Fruit fly (Drosophila melanogaster) whole organism, embryonic: ENCODE measurements around the gene CG3337.
A peak's percentile ranks its signal among the peaks of the same experiment; 100 is the strongest.

ENCODE experiments used
- Adf1 ChIP-seq: fragments of 200-800 bp; sonication (Bioruptor generic); IDR thresholded peaks from 2 replicates; pipeline ENCODE4 v1.3.6; 2022; ENCODE audit warnings: missing biosample characterization, missing genetic modification characterization
- Atf-2 ChIP-seq: fragments of 200-800 bp; sonication (Bioruptor generic); optimal IDR thresholded peaks from 2 replicates; lab custom pipeline; 2016; ENCODE audit warnings: missing biosample characterization, missing genetic modification characterization
- Atf3 ChIP-seq: fragments of 200-800 bp; sonication (Bioruptor generic); optimal IDR thresholded peaks from 3 replicates; lab custom pipeline; 2016; ENCODE audit warnings: missing biosample characterization, missing genetic modification characterization
- CG10431 ChIP-seq: fragments of 200-800 bp; sonication (Bioruptor generic); optimal IDR thresholded peaks from 3 replicates; lab custom pipeline; 2018; ENCODE audit warnings: missing biosample characterization, mild to moderate bottlenecking, missing genetic modification characterization
- CG12219 ChIP-seq: fragments of 200-800 bp; sonication (Bioruptor generic); optimal IDR thresholded peaks from 3 replicates; lab custom pipeline; 2018; ENCODE audit warnings: missing biosample characterization, mild to moderate bottlenecking, missing genetic modification characterization
- CG1233 ChIP-seq: fragments of 200-800 bp; sonication (Bioruptor generic); optimal IDR thresholded peaks from 4 replicates; lab custom pipeline; 2018; ENCODE audit warnings: missing biosample characterization, mild to moderate bottlenecking, missing genetic modification characterization
- CG12744 ChIP-seq: fragments of 200-800 bp; sonication (Bioruptor generic); optimal IDR thresholded peaks from 2 replicates; lab custom pipeline; 2016; ENCODE audit warnings: missing biosample characterization, missing genetic modification characterization
- CG14710 ChIP-seq: fragments of 200-800 bp; sonication (Bioruptor generic); optimal IDR thresholded peaks from 3 replicates; lab custom pipeline; 2019; ENCODE audit warnings: missing biosample characterization, mild to moderate bottlenecking, missing genetic modification characterization, moderate library complexity
- CG15514 ChIP-seq: fragments of 200-800 bp; sonication (Bioruptor generic); optimal IDR thresholded peaks from 3 replicates; lab custom pipeline; 2017; ENCODE audit warnings: missing biosample characterization, missing genetic modification characterization, mild to moderate bottlenecking, moderate library complexity, missing genetic modification reagents
- CG17802 ChIP-seq: fragments of 200-800 bp; sonication (Bioruptor generic); optimal IDR thresholded peaks from 2 replicates; lab custom pipeline; 2018; ENCODE audit warnings: missing biosample characterization, mild to moderate bottlenecking, missing genetic modification characterization, moderate library complexity
- CG17829 ChIP-seq: fragments of 200-800 bp; optimal IDR thresholded peaks from 2 replicates; lab custom pipeline; 2019; ENCODE audit warnings: missing biosample characterization, mild to moderate bottlenecking, missing genetic modification characterization, moderate library complexity
- CG32532 ChIP-seq: fragments of 200-800 bp; sonication (Bioruptor generic); IDR thresholded peaks from 2 replicates; pipeline ENCODE4 v1.3.6; 2022; ENCODE audit warnings: missing biosample characterization, missing genetic modification characterization
- CG34224 ChIP-seq: fragments of 200-800 bp; sonication (Bioruptor generic); IDR thresholded peaks from 3 replicates; pipeline ENCODE4 v1.3.6; 2022; ENCODE audit warnings: missing biosample characterization, missing genetic modification characterization; ENCODE audit not compliant: partially characterized antibody
- CG4282 ChIP-seq: fragments of 200-800 bp; sonication (Bioruptor generic); optimal IDR thresholded peaks from 2 replicates; lab custom pipeline; 2016; ENCODE audit warnings: missing biosample characterization, missing genetic modification characterization
- CG4854 ChIP-seq: fragments of 200-800 bp; sonication (Bioruptor generic); optimal IDR thresholded peaks from 2 replicates; lab custom pipeline; 2016; ENCODE audit warnings: missing biosample characterization, missing genetic modification characterization, inconsistent platforms
- CG6272 ChIP-seq: fragments of 200-800 bp; sonication (Bioruptor generic); IDR thresholded peaks from 2 replicates; pipeline ENCODE4 v1.3.6; 2022; ENCODE audit warnings: missing biosample characterization, missing genetic modification characterization
- CG6791 ChIP-seq: fragments of 200-800 bp; sonication (Bioruptor generic); IDR thresholded peaks from 3 replicates; pipeline ENCODE4 v1.3.6; 2022; ENCODE audit warnings: missing biosample characterization, missing genetic modification characterization; ENCODE audit not compliant: partially characterized antibody
- CG7963 ChIP-seq: fragments of 200-800 bp; sonication (Bioruptor generic); IDR thresholded peaks from 3 replicates; pipeline ENCODE4 v1.3.6; 2022; ENCODE audit warnings: missing biosample characterization, missing genetic modification characterization; ENCODE audit not compliant: partially characterized antibody
- CG8281 ChIP-seq: fragments of 200-800 bp; sonication (Bioruptor generic); optimal IDR thresholded peaks from 2 replicates; lab custom pipeline; 2018; ENCODE audit warnings: missing biosample characterization, mild to moderate bottlenecking, missing genetic modification characterization, moderate library complexity
- CG8290 ChIP-seq, 3 experiments: fragments of 200-800 bp; sonication (Bioruptor generic); optimal IDR thresholded peaks; 2 replicates each; lab custom pipeline; 2016 to 2019; ENCODE audit warnings: missing biosample characterization in 3 of 3, missing genetic modification characterization in 3 of 3, mild to moderate bottlenecking in 2 of 3, moderate library complexity in 1 of 3
- CG9437 ChIP-seq: fragments of 200-800 bp; sonication (Bioruptor generic); optimal IDR thresholded peaks from 2 replicates; lab custom pipeline; 2018; ENCODE audit warnings: missing biosample characterization, mild to moderate bottlenecking, missing genetic modification characterization
- CG9876 ChIP-seq: fragments of 200-800 bp; sonication (Bioruptor generic); optimal IDR thresholded peaks from 2 replicates; lab custom pipeline; 2016; ENCODE audit warnings: missing biosample characterization, missing genetic modification characterization
- D ChIP-seq, 2 experiments: fragments of 200-800 bp in 1 of 2; fragments of >200 bp in 1 of 2; sonication (Bioruptor generic) in 1 of 2; optimal IDR thresholded peaks; 2 replicates in 1 of 2; 3 replicates in 1 of 2; lab custom pipeline; 2017; ENCODE audit warnings: mild to moderate bottlenecking in 1 of 2, missing biosample characterization in 1 of 2, missing genetic modification characterization in 1 of 2, missing genetic modification reagents in 1 of 2
- Dad ChIP-seq: fragments of 200-800 bp; sonication (Bioruptor generic); optimal IDR thresholded peaks from 3 replicates; lab custom pipeline; 2016; ENCODE audit warnings: missing biosample characterization, missing genetic modification characterization
- Deaf1 ChIP-seq: fragments of 200-800 bp; optimal IDR thresholded peaks from 3 replicates; lab custom pipeline; 2019; ENCODE audit warnings: missing biosample characterization, mild to moderate bottlenecking, missing genetic modification characterization, moderate library complexity
- Elba2 ChIP-seq: fragments of 200-800 bp; sonication (Bioruptor generic); optimal IDR thresholded peaks from 3 replicates; lab custom pipeline; 2016; ENCODE audit warnings: missing biosample characterization, missing genetic modification characterization
- Ets65A ChIP-seq: fragments of 200-800 bp; sonication (Bioruptor generic); peaks from one replicate; lab custom pipeline; 2016; ENCODE audit warnings: missing biosample characterization, missing genetic modification characterization
- H15 ChIP-seq: fragments of 200-800 bp; sonication (Bioruptor generic); IDR thresholded peaks from 3 replicates; pipeline ENCODE4 v1.3.6; 2022; ENCODE audit warnings: missing biosample characterization, missing genetic modification characterization
- Hr78 ChIP-seq, 2 experiments: fragments of 200-800 bp in 1 of 2; fragments of >200 bp in 1 of 2; sonication (Bioruptor generic) in 1 of 2; optimal IDR thresholded peaks; 2 replicates each; lab custom pipeline; 2017 to 2019; ENCODE audit warnings: missing biosample characterization in 2 of 2, missing genetic modification characterization in 2 of 2, mild to moderate bottlenecking in 1 of 2, moderate library complexity in 1 of 2
- Med ChIP-seq: fragments of 200-800 bp; sonication (Bioruptor generic); peaks from one replicate; lab custom pipeline; 2016; ENCODE audit warnings: missing biosample characterization, missing genetic modification characterization, mild to moderate bottlenecking, inconsistent platforms, moderate library complexity
- Oaz ChIP-seq: fragments of 200-800 bp; sonication (Bioruptor generic); IDR thresholded peaks from 2 replicates; pipeline ENCODE4 v1.3.6; 2022; ENCODE audit warnings: missing biosample characterization, missing genetic modification characterization
- Pdp1 ChIP-seq, 2 experiments: fragments of 200-800 bp; sonication (Bioruptor generic); optimal IDR thresholded peaks; 3 replicates each; lab custom pipeline; 2016; ENCODE audit warnings: missing biosample characterization in 2 of 2, missing genetic modification characterization in 2 of 2, mild to moderate bottlenecking in 1 of 2, moderate library complexity in 1 of 2
- Rx ChIP-seq: fragments of 200-800 bp; sonication (Bioruptor generic); IDR thresholded peaks from 2 replicates; pipeline ENCODE4 v1.3.6; 2022; ENCODE audit warnings: missing biosample characterization, missing genetic modification characterization
- Sox100B ChIP-seq: fragments of 200-800 bp; sonication (Bioruptor generic); optimal IDR thresholded peaks from 3 replicates; lab custom pipeline; 2018; ENCODE audit warnings: missing biosample characterization, mild to moderate bottlenecking, missing genetic modification characterization
- ac ChIP-seq: fragments of 200-800 bp; sonication (Bioruptor generic); optimal IDR thresholded peaks from 3 replicates; lab custom pipeline; 2017; ENCODE audit warnings: missing biosample characterization, mild to moderate bottlenecking, missing genetic modification characterization
- bab2 ChIP-seq: fragments of 200-800 bp; sonication (Bioruptor generic); optimal IDR thresholded peaks from 2 replicates; lab custom pipeline; 2016; ENCODE audit warnings: missing biosample characterization, missing genetic modification characterization
- bcd ChIP-seq: fragments of 200-800 bp; sonication (Bioruptor generic); optimal IDR thresholded peaks from 2 replicates; lab custom pipeline; 2017; ENCODE audit warnings: missing biosample characterization, mild to moderate bottlenecking, missing genetic modification characterization
- exex ChIP-seq: fragments of 200-800 bp; sonication (Bioruptor generic); optimal IDR thresholded peaks from 4 replicates; lab custom pipeline; 2018; ENCODE audit warnings: missing biosample characterization, mild to moderate bottlenecking, missing genetic modification characterization, moderate library complexity
- fru ChIP-seq: fragments of >200 bp; optimal IDR thresholded peaks from 2 replicates; lab custom pipeline; 2017
- inv ChIP-seq: fragments of 200-800 bp; sonication (Bioruptor generic); IDR thresholded peaks from 2 replicates; pipeline ENCODE4 v1.3.6; 2022; ENCODE audit warnings: missing biosample characterization, missing genetic modification characterization; ENCODE audit not compliant: partially characterized antibody
- nerfin-2 ChIP-seq: fragments of 200-800 bp; sonication (Bioruptor generic); IDR thresholded peaks from 2 replicates; pipeline ENCODE4 v1.3.6; 2022; ENCODE audit warnings: missing biosample characterization, missing genetic modification characterization; ENCODE audit not compliant: partially characterized antibody
- peb ChIP-seq: fragments of 200-800 bp; sonication (Bioruptor generic); IDR thresholded peaks from 2 replicates; pipeline ENCODE4 v1.3.6; 2022; ENCODE audit warnings: missing biosample characterization, missing genetic modification characterization
- psq ChIP-seq: fragments of 200-800 bp; sonication (Bioruptor generic); optimal IDR thresholded peaks from 2 replicates; lab custom pipeline; 2017; ENCODE audit warnings: missing biosample characterization, missing genetic modification characterization
- pum ChIP-seq: fragments of 200-800 bp; sonication (Bioruptor generic); optimal IDR thresholded peaks from 2 replicates; lab custom pipeline; 2016; ENCODE audit warnings: missing biosample characterization, missing genetic modification characterization
- seq ChIP-seq: fragments of 200-800 bp; sonication (Bioruptor generic); IDR thresholded peaks from 2 replicates; pipeline ENCODE4 v1.3.6; 2022; ENCODE audit warnings: missing biosample characterization, missing genetic modification characterization
- so ChIP-seq: fragments of 200-800 bp; sonication (Bioruptor generic); IDR thresholded peaks from 3 replicates; pipeline ENCODE4 v1.3.6; 2022; ENCODE audit warnings: missing biosample characterization, missing genetic modification characterization
- stc ChIP-seq: fragments of 200-800 bp; sonication (Bioruptor generic); IDR thresholded peaks from 2 replicates; pipeline ENCODE4 v1.3.6; 2022; ENCODE audit warnings: missing biosample characterization, missing genetic modification characterization
- zen ChIP-seq: fragments of 200-800 bp; sonication (Bioruptor generic); optimal IDR thresholded peaks from 3 replicates; lab custom pipeline; 2018; ENCODE audit warnings: missing biosample characterization, mild to moderate bottlenecking, missing genetic modification characterization, moderate library complexity

The CG3337 gene

dm6 chr3R:21270609-21271143 is 47.3 kb upstream of the CG3337 start:
- TF ChIP-seq CG8281 (tag; lab: Kevin White, UChicago) (no peak), Med (GFP tag; lab: Kevin White, UChicago) (peak; percentile 56), Ets65A (peak; percentile 72), CG6272 (GFP tag; lab: Robert Waterston, UW) (no peak)

dm6 chr3R:21269923-21270322 is 46.5 kb upstream of the CG3337 start, which contains the start of the genes AP-2sigma and Idi:
TSS of gene AP-2sigma (minus strand) at chr3R:21270075.
TSS of gene Idi (plus strand) at chr3R:21270126.
- TF ChIP-seq nerfin-2 (no peak), Oaz (GFP tag; lab: Robert Waterston, UW) (no peak), Rx (GFP tag; lab: Robert Waterston, UW) (no peak), CG17829 (tag; lab: Kevin White, UChicago) (peak; percentile 44), inv (GFP tag; lab: Robert Waterston, UW) (no peak), peb (GFP tag; lab: Robert Waterston, UW) (no peak), CG12744 (GFP tag; lab: Kevin White, UChicago) (no peak), Atf-2 (GFP tag; lab: Kevin White, UChicago) (no peak), CG7963 (GFP tag; lab: Robert Waterston, UW) (no peak), Dad (no peak), CG8290 (GFP tag; optimal IDR thresholded peaks at IDR 0.05; lab: Kevin White, UChicago) (no peak), CG8290 (tag; optimal IDR thresholded peaks at IDR 0.05; lab: Kevin White, UChicago) (peak; percentile 10 to 84), Elba2 (GFP tag; lab: Kevin White, UChicago) (no peak), CG4854 (GFP tag; lab: Kevin White, UChicago) (no peak), pum (GFP tag; lab: Kevin White, UChicago) (no peak), Hr78 (GFP tag; optimal IDR thresholded peaks at IDR 0.05; lab: Kevin White, UChicago) (no peak), Sox100B (GFP tag; lab: Kevin White, UChicago) (no peak), psq (GFP tag; lab: Kevin White, UChicago) (no peak), Pdp1 (GFP tag; optimal IDR thresholded peaks at IDR 0.05; lab: Kevin White, UChicago) (peak in 1 of 2 experiments; percentile 86), zen (tag; lab: Kevin White, UChicago) (peak; percentile 55), CG1233 (GFP tag; lab: Kevin White, UChicago) (no peak), CG15514 (GFP tag; lab: Kevin White, UChicago) (peak; percentile 96), CG4282 (no peak), D (optimal IDR thresholded peaks at IDR 0.05; lab: Kevin White, UChicago) (no peak), D (GFP tag; optimal IDR thresholded peaks at IDR 0.05; lab: Kevin White, UChicago) (no peak), Deaf1 (peak; percentile 14), stc (GFP tag; lab: Robert Waterston, UW) (no peak), CG10431 (GFP tag; lab: Kevin White, UChicago) (peak; percentile 35), CG17802 (no peak), Adf1 (no peak), Atf3 (no peak), H15 (GFP tag; lab: Robert Waterston, UW) (no peak), bab2 (GFP tag; lab: Kevin White, UChicago) (no peak), CG32532 (no peak), CG6791 (GFP tag; lab: Robert Waterston, UW) (0 out of 3 replicates have a peak, but pooled peaks have one; percentile 49), so (GFP tag; lab: Robert Waterston, UW) (no peak), seq (GFP tag; lab: Robert Waterston, UW) (no peak), CG14710 (tag; lab: Kevin White, UChicago) (peak; percentile 52), bcd (GFP tag; lab: Kevin White, UChicago) (peak; percentile 53), CG9437 (GFP tag; lab: Kevin White, UChicago) (peak; percentile 55), ac (GFP tag; lab: Kevin White, UChicago) (no peak), CG12219 (no peak), CG6272 (GFP tag; lab: Robert Waterston, UW) (no peak), CG34224 (GFP tag; lab: Robert Waterston, UW) (peak; percentile 51), CG9876 (no peak), exex (no peak), fru (lab: Kevin White, UChicago) (no peak)
